Fruit fly (Drosophila melanogaster): ENCODE data around the gene CG34008.

DNA sequence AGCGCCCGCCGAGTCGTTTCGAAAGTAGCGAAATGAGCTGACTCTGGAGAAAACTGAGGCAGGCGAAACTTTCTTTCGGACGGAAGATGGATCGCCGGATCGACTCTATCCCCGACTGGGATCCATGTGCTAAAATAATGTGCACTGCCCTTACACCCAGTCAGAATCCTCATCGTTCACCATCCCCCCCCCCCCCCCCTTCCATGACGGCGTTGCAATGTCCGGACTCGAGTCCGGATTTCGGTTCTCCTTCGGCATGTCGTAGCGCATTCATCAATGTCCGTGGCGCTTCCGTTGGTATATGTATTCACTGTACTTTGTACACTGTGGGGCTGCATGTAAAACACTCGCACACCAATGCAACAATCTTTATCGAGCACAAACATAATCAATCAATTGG is 23.8 kb upstream of the CG34008 start:
- TF ChIP-seq tj (GFP tag; optimal IDR thresholded peaks at IDR 0.05) (no peak), ovo (GFP tag; optimal IDR thresholded peaks at IDR 0.05) (no peak)

All from whole organism, adult.